Worm (Caenorhabditis elegans) whole organism, early embryonic: ENCODE data around the gene asm-3.

ENCODE experiments used
- B0310.2 ChIP-seq: sonication (generic microtip); optimal IDR thresholded peaks from 2 replicates; lab custom pipeline; 2016; ENCODE audit warnings: mild to moderate bottlenecking, missing genetic modification characterization, missing compliant biosample characterization
- aly-1 ChIP-seq: sonication (generic microtip); optimal IDR thresholded peaks from 2 replicates; lab custom pipeline; 2016; ENCODE audit warnings: missing genetic modification characterization, missing compliant biosample characterization
- ama-1 ChIP-seq: fragments of 150-350 bp; optimal IDR thresholded peaks from 2 replicates; lab custom pipeline; 2014
- ceh-36 ChIP-seq: sonication (generic microtip); optimal IDR thresholded peaks from 2 replicates; lab custom pipeline; 2016; ENCODE audit warnings: missing genetic modification characterization, inconsistent platforms, missing compliant biosample characterization
- hmbx-1 ChIP-seq: sonication (generic microtip); optimal IDR thresholded peaks from 2 replicates; lab custom pipeline; 2016; ENCODE audit warnings: mild to moderate bottlenecking, missing genetic modification characterization, missing compliant biosample characterization
- hmg-4 ChIP-seq: fragments of 200-800 bp; sonication (Bioruptor generic); optimal IDR thresholded peaks from 2 replicates; lab custom pipeline; 2018; ENCODE audit warnings: mild to moderate bottlenecking, missing genetic modification characterization, missing compliant biosample characterization
- hnd-1 ChIP-seq: sonication (generic microtip); optimal IDR thresholded peaks from 2 replicates; lab custom pipeline; 2016; ENCODE audit warnings: missing genetic modification characterization, missing compliant biosample characterization
- tbx-11 ChIP-seq: fragments of 200-800 bp; sonication (Bioruptor generic); IDR thresholded peaks from 2 replicates; pipeline ENCODE4 v1.3.6; 2022; ENCODE audit warnings: missing genetic modification characterization, missing compliant biosample characterization
- tbx-37 ChIP-seq: fragments of 200-800 bp; sonication (Bioruptor generic); conservative IDR thresholded peaks from 2 replicates; pipeline ENCODE4 v1.3.6; 2022; ENCODE audit warnings: missing genetic modification reagents, missing genetic modification characterization, missing compliant biosample characterization

DNA sequence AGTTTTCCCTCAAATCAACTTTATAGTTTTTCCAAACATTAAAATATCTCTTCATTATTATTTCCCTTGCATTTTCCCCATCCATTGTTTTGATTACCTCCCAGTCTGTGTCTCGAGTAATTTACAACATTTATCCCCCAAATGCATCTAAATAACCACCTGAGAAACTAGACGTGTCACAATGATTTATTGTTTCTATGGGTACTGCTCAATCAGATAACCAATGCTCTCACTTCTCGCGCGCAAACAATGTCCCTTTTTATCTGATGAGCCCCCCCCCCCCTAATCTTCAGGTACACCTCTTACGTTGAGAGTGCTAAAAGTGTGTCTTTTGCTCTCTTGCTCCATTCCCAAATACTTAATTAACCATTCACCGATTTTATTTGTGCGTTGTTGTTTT is 30.4 kb upstream of the asm-3 start:
- TF ChIP-seq aly-1 (no peak), hmbx-1 (no peak), tbx-37 (GFP tag; lab: Robert Waterston, UW) (no peak), ama-1 (lab: Kevin White, UChicago) (no peak), hmg-4 (GFP tag; lab: Kevin White, UChicago) (no peak), tbx-11 (GFP tag; lab: Robert Waterston, UW) (no peak), hnd-1 (no peak), ceh-36 (tag; lab: Kevin White, UChicago) (no peak), B0310.2 (tag; lab: Kevin White, UChicago) (no peak)
